Fruit fly (Drosophila melanogaster): ENCODE results near the gene CG15537.

CG15537 gene

dm6 chr3R:30423695-30424094 lies 19.7 kb downstream of the CG15537 start, which contains the start of the genes CG15535 and mRpS18C:
TSS of gene CG15535 (minus strand) at chr3R:30423929.
TSS of gene mRpS18C (plus strand) at chr3R:30423974.
- TF ChIP-seq noc (tag; optimal IDR thresholded peaks at IDR 0.05) = no peak

- no peak for TF ChIP-seq noc (tag; optimal IDR thresholded peaks at IDR 0.05)
Observed at dm6 chr3R:30422871-30423270, 20.5 kb downstream of the CG15537 start, which contains the start of the genes CG2217 and CG42740. TSS of gene CG2217 (minus strand) at chr3R:30422971. TSS of gene CG42740 (minus strand) at chr3R:30422971.

DNA sequence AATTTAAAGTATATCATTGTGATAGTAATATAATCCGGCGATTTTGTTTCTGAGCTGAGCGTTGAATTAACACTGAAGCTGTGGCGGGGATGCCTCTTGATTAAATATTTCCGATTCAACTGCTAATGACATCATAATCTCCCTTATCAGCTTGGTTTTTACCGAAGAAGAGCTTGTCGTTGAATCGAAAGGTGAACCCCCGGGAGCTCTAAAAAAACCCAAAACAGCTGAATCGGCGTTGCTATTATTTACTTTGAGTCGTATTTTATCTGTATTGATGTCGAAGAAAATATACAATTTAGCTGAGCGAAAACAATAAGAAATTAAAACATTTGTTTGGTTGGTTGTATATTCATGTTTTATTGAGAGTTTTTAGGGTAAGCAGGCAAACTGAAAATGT lies 24.2 kb downstream of the CG15537 start:
- TF ChIP-seq noc (tag; optimal IDR thresholded peaks at IDR 0.05) = no peak

- TF ChIP-seq noc (tag; optimal IDR thresholded peaks at IDR 0.05) = no peak
Observed at dm6 chr3R:30416765-30417274, 26.6 kb downstream of the CG15537 start.

- no peak for TF ChIP-seq noc (tag; optimal IDR thresholded peaks at IDR 0.05)
Observed at dm6 chr3R:30413795-30414194, 29.6 kb downstream of the CG15537 start.

DNA sequence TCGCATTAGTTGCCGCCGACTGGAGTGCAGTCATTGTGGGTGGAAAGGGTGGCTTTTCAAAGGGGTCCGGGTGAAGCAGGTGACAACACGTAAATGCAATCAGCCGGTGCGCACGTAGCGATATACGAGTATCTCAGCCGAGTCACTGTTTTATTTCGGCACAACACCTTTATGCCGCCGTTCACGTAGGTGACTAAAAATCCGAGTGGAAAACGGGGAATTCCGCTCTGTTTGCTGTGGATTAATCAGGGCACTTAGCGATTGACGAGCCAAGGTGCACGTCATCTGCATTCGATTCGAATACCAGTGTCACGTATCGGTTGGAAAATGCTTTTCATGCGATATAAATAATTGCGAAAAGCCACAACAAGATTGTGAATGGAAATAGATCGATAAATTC lies 36.9 kb downstream of the CG15537 start:
- no peak for TF ChIP-seq noc (tag; optimal IDR thresholded peaks at IDR 0.05)

DNA sequence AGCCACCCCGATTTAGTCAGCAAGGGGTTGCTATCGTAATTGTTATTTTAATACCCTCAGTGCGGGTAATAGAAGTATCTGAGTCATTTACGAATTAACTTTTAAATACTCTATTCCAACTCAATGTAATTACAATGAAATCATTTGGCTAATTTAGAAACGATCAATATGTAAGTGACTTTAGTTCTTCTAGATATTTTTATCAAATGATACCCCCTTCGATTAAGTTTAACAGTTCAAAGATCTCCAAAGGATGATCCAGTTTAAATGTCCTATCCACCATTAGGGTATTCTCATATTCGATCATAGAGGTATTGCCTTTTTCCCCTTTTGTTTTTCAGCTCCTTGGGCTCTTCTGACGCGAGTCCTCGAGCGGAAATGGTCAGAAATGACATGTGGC lies 49.5 kb downstream of the CG15537 start:
- no peak for TF ChIP-seq noc (tag; optimal IDR thresholded peaks at IDR 0.05)

DNA sequence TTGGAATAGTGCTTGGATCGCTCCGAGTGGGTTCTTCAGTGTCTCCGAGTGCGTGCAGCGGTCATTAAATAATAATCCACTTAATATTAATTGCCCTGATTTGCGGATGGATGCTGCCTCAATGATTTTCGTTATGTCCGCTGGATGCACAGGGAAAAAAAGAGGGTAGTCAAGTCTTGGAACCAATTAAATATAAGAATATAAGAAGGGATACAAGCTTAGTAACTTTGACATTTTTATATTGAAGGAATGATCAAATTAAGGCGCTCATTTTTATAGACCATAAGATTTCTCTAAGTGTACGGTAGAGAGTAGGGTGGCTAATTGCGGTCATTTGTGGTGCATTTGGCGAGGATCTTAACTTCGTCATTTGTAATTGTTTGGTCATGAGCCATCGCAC lies 51.4 kb downstream of the CG15537 start:
- no peak for TF ChIP-seq noc (tag; optimal IDR thresholded peaks at IDR 0.05)

dm6 chr3R:30391098-30391497 lies 52.3 kb downstream of the CG15537 start:
- no peak for TF ChIP-seq noc (tag; optimal IDR thresholded peaks at IDR 0.05)

DNA sequence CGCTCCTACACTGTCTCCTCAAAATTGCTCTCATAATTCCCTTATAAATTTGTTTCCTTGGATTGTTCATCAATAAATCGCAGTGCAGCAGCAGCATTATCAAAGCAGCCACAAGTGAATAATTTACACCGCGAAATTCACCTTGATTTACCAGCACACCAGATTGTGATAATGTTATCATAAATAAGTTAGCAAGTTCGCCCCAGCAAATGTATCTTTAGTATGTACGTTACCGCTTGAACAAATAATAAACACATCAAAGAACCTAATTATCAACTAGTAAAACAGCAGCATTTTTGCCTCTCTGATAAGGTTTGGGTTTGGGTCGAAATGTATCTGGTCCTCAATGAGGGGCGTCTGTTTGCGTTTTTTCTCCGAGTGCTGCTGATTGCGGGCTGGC lies 53.1 kb downstream of the CG15537 start:
- peak; percentile 57 for TF ChIP-seq noc (tag; optimal IDR thresholded peaks at IDR 0.05)

DNA sequence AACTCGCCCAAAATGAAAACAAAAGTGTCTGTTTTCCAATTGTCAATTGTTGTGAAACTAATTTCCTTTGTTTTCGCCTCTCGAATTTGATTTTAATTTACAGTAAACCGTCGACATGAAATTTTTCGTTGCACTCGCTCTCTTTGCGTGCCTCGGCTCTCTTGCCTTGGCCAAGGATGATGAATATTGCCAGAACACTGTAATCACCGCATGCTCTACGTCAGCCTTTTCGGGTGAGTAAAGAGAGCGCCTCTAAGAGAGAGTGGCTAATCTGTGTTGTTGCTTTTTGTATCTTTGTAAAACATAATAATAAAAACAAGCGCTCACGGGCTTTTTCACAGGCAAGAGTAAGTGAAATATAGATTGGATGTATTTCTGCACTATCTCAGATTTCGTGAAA lies 54.3 kb downstream of the CG15537 start:
- TF ChIP-seq noc (tag; optimal IDR thresholded peaks at IDR 0.05) = no peak

dm6 chr3R:30388215-30388871 lies 55.1 kb downstream of the CG15537 start:
- peak; percentile 96 for TF ChIP-seq noc (tag; optimal IDR thresholded peaks at IDR 0.05)

- TF ChIP-seq noc (tag; optimal IDR thresholded peaks at IDR 0.05) = no peak
Observed at dm6 chr3R:30387515-30388178, 55.8 kb downstream of the CG15537 start, which contains the start of the genes Fer2LCH and Fer1HCH. TSS of gene Fer2LCH (plus strand) at chr3R:30387804. TSS of gene Fer1HCH (minus strand) at chr3R:30388178.

- TF ChIP-seq noc (tag; optimal IDR thresholded peaks at IDR 0.05) = no peak
Observed at dm6 chr3R:30386759-30387437, 56.5 kb downstream of the CG15537 start.

- peak; percentile 44 for TF ChIP-seq noc (tag; optimal IDR thresholded peaks at IDR 0.05)
Observed at dm6 chr3R:30385531-30385930, 57.9 kb downstream of the CG15537 start.
